Worm (Caenorhabditis elegans) whole organism, L1 larva: ENCODE results near the gene elo-3.

Experiments used
- C34B4.2 ChIP-seq: sonication (generic microtip); optimal IDR thresholded peaks from 2 replicates; lab custom pipeline; 2017; ENCODE audit warnings: mild to moderate bottlenecking, missing genetic modification characterization, missing compliant biosample characterization
- F16B12.6 ChIP-seq: fragments of 150-350 bp; optimal IDR thresholded peaks from 2 replicates; lab custom pipeline; 2014; ENCODE audit warnings: missing biosample characterization, missing genetic modification characterization
- Y116A8C.19 ChIP-seq: sonication (generic microtip); optimal IDR thresholded peaks from 2 replicates; lab custom pipeline; 2016; ENCODE audit warnings: missing compliant biosample characterization, missing genetic modification characterization, borderline replicate concordance
- aha-1 ChIP-seq: fragments of 150-350 bp; optimal IDR thresholded peaks from 2 replicates; lab custom pipeline; 2014; ENCODE audit warnings: missing biosample characterization, missing genetic modification characterization
- alr-1 ChIP-seq: fragments of 200-800 bp; sonication (Bioruptor generic); optimal IDR thresholded peaks from 2 replicates; lab custom pipeline; 2018; ENCODE audit warnings: borderline replicate concordance, mild to moderate bottlenecking, missing genetic modification characterization, missing compliant biosample characterization
- blmp-1 ChIP-seq: fragments of 150-350 bp; optimal IDR thresholded peaks from 2 replicates; lab custom pipeline; 2014; ENCODE audit warnings: missing biosample characterization, missing genetic modification characterization
- ceh-63 ChIP-seq: fragments of 200-800 bp; sonication (Bioruptor generic); optimal IDR thresholded peaks from 2 replicates; lab custom pipeline; 2018; ENCODE audit warnings: mild to moderate bottlenecking, missing genetic modification characterization, missing compliant biosample characterization
- ceh-8 ChIP-seq: fragments of 200-800 bp; sonication (Bioruptor generic); optimal IDR thresholded peaks from 2 replicates; lab custom pipeline; 2018; ENCODE audit warnings: mild to moderate bottlenecking, missing genetic modification characterization, moderate library complexity, missing compliant biosample characterization
- ceh-82 ChIP-seq, 3 experiments: fragments of 150-350 bp in 1 of 3; sonication (generic microtip) in 2 of 3; optimal IDR thresholded peaks; 2 replicates each; lab custom pipeline; 2014 to 2017; ENCODE audit warnings: missing biosample characterization in 3 of 3, missing genetic modification characterization in 3 of 3
- ces-1 ChIP-seq: fragments of 150-350 bp; optimal IDR thresholded peaks from 2 replicates; lab custom pipeline; 2014; ENCODE audit warnings: missing biosample characterization, missing genetic modification reagents, missing genetic modification characterization
- dsc-1 ChIP-seq: sonication (generic microtip); optimal IDR thresholded peaks from 2 replicates; lab custom pipeline; 2016; ENCODE audit warnings: mild to moderate bottlenecking, missing genetic modification characterization, missing compliant biosample characterization
- efl-1 ChIP-seq, 4 experiments: fragments of 150-350 bp; optimal IDR thresholded peaks in 3 of 4; peaks in 1 of 4; 1 replicate in 1 of 4; 2 replicates in 3 of 4; lab custom pipeline; 2014; ENCODE audit warnings: missing biosample characterization in 2 of 4, missing genetic modification characterization in 2 of 4, missing genetic modification reagents in 2 of 4
- efl-3 ChIP-seq: fragments of 200-800 bp; sonication (Bioruptor generic); optimal IDR thresholded peaks from 2 replicates; lab custom pipeline; 2018; ENCODE audit warnings: mild to moderate bottlenecking, missing genetic modification characterization, missing compliant biosample characterization
- elt-2 ChIP-seq: sonication (generic microtip); optimal IDR thresholded peaks from 2 replicates; lab custom pipeline; 2016; ENCODE audit warnings: missing genetic modification characterization, mild to moderate bottlenecking, inconsistent platforms, missing compliant biosample characterization, missing genetic modification reagents
- ets-5 ChIP-seq: fragments of 200-800 bp; sonication (Bioruptor generic); IDR thresholded peaks from 2 replicates; pipeline ENCODE4 v1.3.6; 2022; ENCODE audit warnings: missing genetic modification characterization, missing compliant biosample characterization
- fkh-10 ChIP-seq: sonication (generic microtip); optimal IDR thresholded peaks from 2 replicates; lab custom pipeline; 2017; ENCODE audit warnings: missing biosample characterization, missing genetic modification reagents, missing genetic modification characterization
- fkh-4 ChIP-seq: sonication (generic microtip); optimal IDR thresholded peaks from 2 replicates; lab custom pipeline; 2016; ENCODE audit warnings: missing compliant biosample characterization, missing genetic modification characterization, borderline replicate concordance
- hlh-17 ChIP-seq: fragments of 200-800 bp; sonication (Bioruptor generic); optimal IDR thresholded peaks from 2 replicates; lab custom pipeline; 2018; ENCODE audit warnings: missing genetic modification characterization, mild to moderate bottlenecking, missing compliant biosample characterization, moderate library complexity, borderline replicate concordance
- hlh-4 ChIP-seq: sonication (generic microtip); optimal IDR thresholded peaks from 2 replicates; lab custom pipeline; 2016; ENCODE audit warnings: mild to moderate bottlenecking, missing genetic modification characterization, missing compliant biosample characterization
- hpl-2 ChIP-seq: fragments of 150-350 bp; optimal IDR thresholded peaks from 2 replicates; lab custom pipeline; 2014; ENCODE audit warnings: missing biosample characterization, missing genetic modification reagents, missing genetic modification characterization
- lin-13 ChIP-seq: fragments of 150-350 bp; optimal IDR thresholded peaks from 2 replicates; lab custom pipeline; 2014; ENCODE audit warnings: missing biosample characterization, missing genetic modification reagents, missing genetic modification characterization
- lin-15B ChIP-seq: fragments of 150-350 bp; sonication (generic microtip); optimal IDR thresholded peaks from 3 replicates; lab custom pipeline; 2014; ENCODE audit warnings: missing biosample characterization, missing genetic modification characterization
- lsy-2 ChIP-seq, 2 experiments: fragments of 150-350 bp; optimal IDR thresholded peaks; 2 replicates each; lab custom pipeline; 2014; ENCODE audit warnings: missing biosample characterization in 2 of 2, missing genetic modification characterization in 2 of 2
- nhr-20 ChIP-seq: sonication (generic microtip); optimal IDR thresholded peaks from 2 replicates; lab custom pipeline; 2016; ENCODE audit warnings: mild to moderate bottlenecking, missing genetic modification characterization, missing compliant biosample characterization
- nhr-237 ChIP-seq: fragments of 150-350 bp; optimal IDR thresholded peaks from 2 replicates; lab custom pipeline; 2014; ENCODE audit warnings: missing biosample characterization, missing genetic modification characterization
- nhr-28 ChIP-seq: fragments of 150-350 bp; optimal IDR thresholded peaks from 2 replicates; lab custom pipeline; 2014; ENCODE audit warnings: missing biosample characterization, missing genetic modification characterization
- nhr-47 ChIP-seq: sonication (generic microtip); optimal IDR thresholded peaks from 2 replicates; lab custom pipeline; 2016; ENCODE audit warnings: mild to moderate bottlenecking, missing genetic modification characterization, moderate library complexity, missing compliant biosample characterization
- nhr-90 ChIP-seq: sonication (generic microtip); optimal IDR thresholded peaks from 2 replicates; lab custom pipeline; 2016; ENCODE audit warnings: mild to moderate bottlenecking, missing genetic modification characterization, missing compliant biosample characterization; ENCODE audit not compliant: poor library complexity
- skn-1 ChIP-seq: fragments of 150-350 bp; optimal IDR thresholded peaks from 2 replicates; lab custom pipeline; 2014; ENCODE audit warnings: missing biosample characterization, missing genetic modification characterization
- snpc-4 ChIP-seq: fragments of 150-350 bp; optimal IDR thresholded peaks from 2 replicates; lab custom pipeline; 2014; ENCODE audit warnings: missing biosample characterization, missing genetic modification characterization
- snu-23 ChIP-seq: sonication (generic microtip); optimal IDR thresholded peaks from 2 replicates; lab custom pipeline; 2016; ENCODE audit warnings: missing genetic modification characterization, missing compliant biosample characterization
- sup-37 ChIP-seq: fragments of 200-800 bp; sonication (Bioruptor generic); optimal IDR thresholded peaks from 2 replicates; lab custom pipeline; 2018; ENCODE audit warnings: mild to moderate bottlenecking, missing genetic modification characterization, missing compliant biosample characterization
- swsn-7 ChIP-seq: sonication (generic microtip); optimal IDR thresholded peaks from 2 replicates; lab custom pipeline; 2016; ENCODE audit warnings: missing genetic modification characterization, missing compliant biosample characterization
- tlp-1 ChIP-seq: fragments of 150-350 bp; optimal IDR thresholded peaks from 2 replicates; lab custom pipeline; 2014; ENCODE audit warnings: missing biosample characterization, missing genetic modification characterization
- unc-130 ChIP-seq: fragments of 150-350 bp; optimal IDR thresholded peaks from 2 replicates; lab custom pipeline; 2017; ENCODE audit warnings: missing biosample characterization, missing genetic modification characterization, inconsistent platforms
- unc-30 ChIP-seq: sonication (generic microtip); optimal IDR thresholded peaks from 2 replicates; lab custom pipeline; 2017; ENCODE audit warnings: missing biosample characterization, missing genetic modification characterization
- unc-98 ChIP-seq: fragments of 200-800 bp; sonication (Bioruptor generic); IDR thresholded peaks from 2 replicates; pipeline ENCODE4 v1.3.6; 2022; ENCODE audit warnings: missing genetic modification characterization, missing compliant biosample characterization
- xbp-1 ChIP-seq: sonication (generic microtip); optimal IDR thresholded peaks from 2 replicates; lab custom pipeline; 2016; ENCODE audit warnings: missing genetic modification characterization, missing compliant biosample characterization
- zag-1 ChIP-seq: fragments of 150-350 bp; optimal IDR thresholded peaks from 2 replicates; lab custom pipeline; 2014; ENCODE audit warnings: missing biosample characterization, missing genetic modification characterization
- zip-4 ChIP-seq: fragments of 200-800 bp; sonication (Bioruptor generic); optimal IDR thresholded peaks from 2 replicates; lab custom pipeline; 2018; ENCODE audit warnings: mild to moderate bottlenecking, missing genetic modification characterization, moderate library complexity, missing compliant biosample characterization
- ztf-4 ChIP-seq: fragments of 150-350 bp; optimal IDR thresholded peaks from 2 replicates; lab custom pipeline; 2014; ENCODE audit warnings: missing biosample characterization, missing genetic modification characterization

The elo-3 gene

ce11 chrIV:7276661-7277060 is 39.1 kb downstream of the elo-3 start, which contains the start of gene C06E4.2:
Gene C06E4.2 (plus strand): TSS chrIV:7276961.
- TF ChIP-seq nhr-20 (tag; lab: Kevin White, UChicago) (no peak), nhr-28 (tag; lab: Kevin White, UChicago) (no peak), elt-2 (tag; lab: Kevin White, UChicago) (no peak), aha-1 (no peak), ceh-63 (GFP tag; lab: Kevin White, UChicago) (no peak), unc-30 (no peak), snu-23 (GFP tag; lab: Kevin White, UChicago) (no peak), ztf-4 (tag; lab: Kevin White, UChicago) (no peak), nhr-90 (tag; lab: Kevin White, UChicago) (no peak), fkh-4 (tag; lab: Kevin White, UChicago) (no peak), lsy-2 (tag; optimal IDR thresholded peaks at IDR 0.05; lab: Kevin White, UChicago) (no peak), tlp-1 (tag; lab: Kevin White, UChicago) (no peak), skn-1 (no peak), fkh-10 (GFP tag; lab: Kevin White, UChicago) (no peak)

- TF ChIP-seq efl-1 (optimal IDR thresholded peaks at IDR 0.05; lab: Kevin White, UChicago) = no peak
- TF ChIP-seq efl-1 (GFP tag; optimal IDR thresholded peaks at IDR 0.05 in 1 of 2; lab: Kevin White, UChicago) = peak in 1 of 2 experiments; percentile 66
- TF ChIP-seq fkh-10 (GFP tag; lab: Kevin White, UChicago) = no peak
- TF ChIP-seq Y116A8C.19 (tag; lab: Kevin White, UChicago) = no peak
- TF ChIP-seq ets-5 (GFP tag; lab: Robert Waterston, UW) = 0 out of 2 replicates have a peak, but pooled peaks have one; percentile 11
Measured at ce11 chrIV:7282957-7283356, 45.4 kb downstream of the elo-3 start, which contains the start of gene C06E4.1. Gene C06E4.1 (plus strand): TSS chrIV:7283257.

- TF ChIP-seq swsn-7 (tag; lab: Kevin White, UChicago) (no peak), ces-1 (GFP tag; lab: Kevin White, UChicago) (no peak), unc-30 (no peak), zag-1 (no peak), zip-4 (no peak), snpc-4 (tag; lab: Kevin White, UChicago) (no peak), lin-13 (GFP tag; lab: Kevin White, UChicago) (no peak), unc-130 (no peak), sup-37 (no peak), skn-1 (no peak), ztf-4 (tag; lab: Kevin White, UChicago) (no peak), ceh-82 (tag; optimal IDR thresholded peaks at IDR 0.05; lab: Kevin White, UChicago) (no peak), hlh-17 (GFP tag; lab: Kevin White, UChicago) (no peak), dsc-1 (no peak)
Measured at ce11 chrIV:7285839-7286238, 48.3 kb downstream of the elo-3 start, which contains the start of gene C06E4.8. Gene C06E4.8 (minus strand): TSS chrIV:7285875.

- TF ChIP-seq zip-4 = no peak
- TF ChIP-seq Y116A8C.19 (tag; lab: Kevin White, UChicago) = no peak
- no peak for TF ChIP-seq nhr-47 (tag; lab: Kevin White, UChicago)
- TF ChIP-seq nhr-237 (tag; lab: Kevin White, UChicago) = no peak
- no peak for TF ChIP-seq unc-98 (GFP tag; lab: Robert Waterston, UW)
- no peak for TF ChIP-seq hlh-4
- TF ChIP-seq efl-3 (GFP tag; lab: Kevin White, UChicago) = no peak
- no peak for TF ChIP-seq lsy-2 (tag; optimal IDR thresholded peaks at IDR 0.05; lab: Kevin White, UChicago)
- TF ChIP-seq tlp-1 (tag; lab: Kevin White, UChicago) = no peak
- TF ChIP-seq xbp-1 (tag; lab: Kevin White, UChicago) = no peak
- no peak for TF ChIP-seq lin-15B
- no peak for TF ChIP-seq ces-1 (GFP tag; lab: Kevin White, UChicago)
- no peak for TF ChIP-seq alr-1 (tag; lab: Kevin White, UChicago)
- TF ChIP-seq F16B12.6 (tag; lab: Kevin White, UChicago) = no peak
- TF ChIP-seq ceh-8 (GFP tag; lab: Kevin White, UChicago) = no peak
- TF ChIP-seq hpl-2 (GFP tag; lab: Kevin White, UChicago) = no peak
- no peak for TF ChIP-seq ztf-4 (tag; lab: Kevin White, UChicago)
- TF ChIP-seq blmp-1 = no peak
- no peak for TF ChIP-seq C34B4.2 (tag; lab: Kevin White, UChicago)
Measured at ce11 chrIV:7287474-7287873, 50.0 kb downstream of the elo-3 start, which contains the start of gene F42C5.3. Gene F42C5.3 (minus strand): TSS chrIV:7287574.
